Fruit fly (Drosophila melanogaster) whole organism, embryonic: Measurements from ENCODE around the gene CG31103.

Experiments
- CG14860 ChIP-seq: fragments of 200-800 bp; sonication (Bioruptor generic); IDR thresholded peaks from 3 replicates; pipeline ENCODE4 v1.3.6; 2022; ENCODE audit warnings: missing biosample characterization, missing genetic modification characterization; ENCODE audit not compliant: partially characterized antibody
- CG8359 ChIP-seq: fragments of 200-800 bp; sonication (Bioruptor generic); optimal IDR thresholded peaks from 2 replicates; lab custom pipeline; 2017; ENCODE audit warnings: missing biosample characterization, mild to moderate bottlenecking, missing genetic modification characterization, borderline replicate concordance
- trh ChIP-seq: fragments of 200-800 bp; sonication (Bioruptor generic); optimal IDR thresholded peaks from 2 replicates; lab custom pipeline; 2016; ENCODE audit warnings: missing biosample characterization, missing genetic modification characterization

- no peak for TF ChIP-seq CG8359
- no peak for TF ChIP-seq trh (GFP tag; lab: Kevin White, UChicago)
- no peak for TF ChIP-seq CG14860 (GFP tag; lab: Robert Waterston, UW)
Measured at dm6 chr3R:25215997-25216396, 3.1 kb upstream of the CG31103 start, which contains the start of gene CG31106.
